Worm (Caenorhabditis elegans) whole organism, L4 larva: ENCODE measurements around the gene acdh-8.
"Not testable (repeated sequence)": the region's sequence is repeated elsewhere in the genome, so short reads cannot be mapped to it uniquely, and the experiment has no call there.

Source experiments
- arid-1 ChIP-seq: fragments of 200-800 bp; sonication (Bioruptor generic); conservative IDR thresholded peaks from 2 replicates; pipeline ENCODE4 v1.3.6; 2022; ENCODE audit warnings: missing genetic modification reagents, missing genetic modification characterization, missing compliant biosample characterization
- duxl-1 ChIP-seq: sonication (generic microtip); optimal IDR thresholded peaks from 2 replicates; lab custom pipeline; 2016; ENCODE audit warnings: mild to moderate bottlenecking, missing genetic modification characterization, moderate library complexity, missing compliant biosample characterization; ENCODE audit not compliant: poor library complexity
- mxl-3 ChIP-seq: fragments of 200-800 bp; sonication (Bioruptor generic); optimal IDR thresholded peaks from 2 replicates; lab custom pipeline; 2018; ENCODE audit warnings: mild to moderate bottlenecking, missing genetic modification characterization, missing compliant biosample characterization
- saeg-2 ChIP-seq: fragments of 200-800 bp; sonication (Bioruptor generic); IDR thresholded peaks from 2 replicates; pipeline ENCODE4 v1.3.6; 2022; ENCODE audit warnings: missing genetic modification reagents, missing genetic modification characterization, missing compliant biosample characterization
- unc-130 ChIP-seq: sonication (generic microtip); optimal IDR thresholded peaks from 2 replicates; lab custom pipeline; 2016; ENCODE audit warnings: missing genetic modification reagents, missing genetic modification characterization, missing compliant biosample characterization

- TF ChIP-seq duxl-1 (tag; lab: Kevin White, UChicago); arid-1 (GFP tag; lab: Robert Waterston, UW); unc-130 (GFP tag; lab: Kevin White, UChicago); mxl-3 (GFP tag; lab: Kevin White, UChicago); saeg-2 (GFP tag; lab: Robert Waterston, UW): not testable (repeated sequence)
Measured at ce11 chrII:5757656-5758055, 36.6 kb upstream of the acdh-8 start, which contains the start of the genes F10C1.3 and F10C1.23.
